Fruit fly (Drosophila melanogaster) whole organism, embryonic: Measurements from ENCODE around the gene Swip-1.

ENCODE experiments used
- Atf6 ChIP-seq: fragments of 200-800 bp; sonication (Bioruptor generic); IDR thresholded peaks from 2 replicates; pipeline ENCODE4 v1.3.6; 2022; ENCODE audit warnings: missing biosample characterization, missing genetic modification characterization
- Awh ChIP-seq: fragments of 200-800 bp; sonication (Bioruptor generic); IDR thresholded peaks from 2 replicates; pipeline ENCODE4, ENCODE4 v1.3.6; 2022; ENCODE audit warnings: missing biosample characterization, missing genetic modification characterization
- CG10209 ChIP-seq: fragments of 200-800 bp; sonication (Bioruptor generic); optimal IDR thresholded peaks from 3 replicates; lab custom pipeline; 2017; ENCODE audit warnings: missing biosample characterization, mild to moderate bottlenecking, missing genetic modification characterization, missing genetic modification reagents
- CG11456 ChIP-seq: fragments of 200-800 bp; sonication (Bioruptor generic); IDR thresholded peaks from 3 replicates; pipeline ENCODE4 v1.3.6; 2022; ENCODE audit warnings: missing biosample characterization, missing genetic modification characterization
- CG12155 ChIP-seq: fragments of 200-800 bp; sonication (Bioruptor generic); optimal IDR thresholded peaks from 3 replicates; lab custom pipeline; 2016; ENCODE audit warnings: missing biosample characterization, missing genetic modification characterization
- CG12391 ChIP-seq: fragments of 200-800 bp; sonication (Bioruptor generic); optimal IDR thresholded peaks from 3 replicates; lab custom pipeline; 2018; ENCODE audit warnings: missing biosample characterization, mild to moderate bottlenecking, missing genetic modification characterization, moderate library complexity
- CG13775 ChIP-seq: fragments of 200-800 bp; sonication (Bioruptor generic); optimal IDR thresholded peaks from 3 replicates; lab custom pipeline; 2017; ENCODE audit warnings: missing biosample characterization, mild to moderate bottlenecking, missing genetic modification characterization
- CG15011 ChIP-seq: fragments of 200-800 bp; sonication (Bioruptor generic); optimal IDR thresholded peaks from 3 replicates; lab custom pipeline; 2018; ENCODE audit warnings: missing biosample characterization, mild to moderate bottlenecking, missing genetic modification characterization
- CG15269 ChIP-seq: fragments of 200-800 bp; sonication (Bioruptor generic); optimal IDR thresholded peaks from 2 replicates; lab custom pipeline; 2018; ENCODE audit warnings: missing biosample characterization, mild to moderate bottlenecking, missing genetic modification characterization, moderate library complexity
- CG2678 ChIP-seq: fragments of 200-800 bp; sonication (Bioruptor generic); optimal IDR thresholded peaks from 3 replicates; lab custom pipeline; 2019; ENCODE audit warnings: missing biosample characterization, mild to moderate bottlenecking, missing genetic modification characterization, moderate library complexity
- CG2875 ChIP-seq: fragments of 200-800 bp; sonication (Bioruptor generic); optimal IDR thresholded peaks from 2 replicates; lab custom pipeline; 2017; ENCODE audit warnings: missing biosample characterization, mild to moderate bottlenecking, missing genetic modification characterization, missing genetic modification reagents
- CG31441 ChIP-seq: fragments of 200-800 bp; sonication (Bioruptor generic); IDR thresholded peaks from 2 replicates; pipeline ENCODE4 v1.3.6; 2022; ENCODE audit warnings: missing biosample characterization, missing genetic modification characterization
- CG32532 ChIP-seq: fragments of 200-800 bp; sonication (Bioruptor generic); IDR thresholded peaks from 2 replicates; pipeline ENCODE4 v1.3.6; 2022; ENCODE audit warnings: missing biosample characterization, missing genetic modification characterization
- CG3281 ChIP-seq: fragments of 200-800 bp; sonication (Bioruptor generic); optimal IDR thresholded peaks from 3 replicates; lab custom pipeline; 2017; ENCODE audit warnings: missing biosample characterization, mild to moderate bottlenecking, missing genetic modification characterization
- CG34422 ChIP-seq: fragments of 200-800 bp; sonication (Bioruptor generic); IDR thresholded peaks from 3 replicates; pipeline ENCODE4 v1.3.6; 2022; ENCODE audit warnings: missing biosample characterization, missing genetic modification characterization
- CG3838 ChIP-seq: fragments of 200-800 bp; sonication (Bioruptor generic); optimal IDR thresholded peaks from 3 replicates; lab custom pipeline; 2016; ENCODE audit warnings: missing biosample characterization, missing genetic modification characterization
- CG4328 ChIP-seq: fragments of 200-800 bp; sonication (Bioruptor generic); optimal IDR thresholded peaks from 3 replicates; lab custom pipeline; 2017; ENCODE audit warnings: missing biosample characterization, missing genetic modification reagents, missing genetic modification characterization
- CG4707 ChIP-seq: fragments of 200-800 bp; sonication (Bioruptor generic); optimal IDR thresholded peaks from 2 replicates; lab custom pipeline; 2018; ENCODE audit warnings: missing biosample characterization, mild to moderate bottlenecking, missing genetic modification characterization, moderate library complexity
- CG6683 ChIP-seq: fragments of 200-800 bp; sonication (Bioruptor generic); optimal IDR thresholded peaks from 2 replicates; lab custom pipeline; 2017; ENCODE audit warnings: missing biosample characterization, mild to moderate bottlenecking, missing genetic modification characterization, missing genetic modification reagents
- CG6765 ChIP-seq: fragments of 200-800 bp; sonication (Bioruptor generic); optimal IDR thresholded peaks from 3 replicates; lab custom pipeline; 2017; ENCODE audit warnings: missing biosample characterization, mild to moderate bottlenecking, missing genetic modification characterization
- CG6813 ChIP-seq: fragments of 200-800 bp; sonication (Bioruptor generic); optimal IDR thresholded peaks from 2 replicates; lab custom pipeline; 2017; ENCODE audit warnings: missing biosample characterization, missing genetic modification characterization, mild to moderate bottlenecking, moderate library complexity, missing genetic modification reagents
- CG7839 ChIP-seq: fragments of 200-800 bp; sonication (Bioruptor generic); optimal IDR thresholded peaks from 3 replicates; lab custom pipeline; 2018; ENCODE audit warnings: missing biosample characterization, mild to moderate bottlenecking, missing genetic modification characterization, moderate library complexity
- CG7987 ChIP-seq: fragments of 200-800 bp; sonication (Bioruptor generic); optimal IDR thresholded peaks from 2 replicates; lab custom pipeline; 2018; ENCODE audit warnings: missing biosample characterization, mild to moderate bottlenecking, missing genetic modification characterization, moderate library complexity
- CG8765 ChIP-seq: fragments of 200-800 bp; sonication (Bioruptor generic); IDR thresholded peaks from 2 replicates; pipeline ENCODE4 v1.3.6; 2022; ENCODE audit warnings: missing biosample characterization, missing genetic modification characterization
- Dfd ChIP-seq, 2 experiments: fragments of >200 bp; optimal IDR thresholded peaks; 2 replicates each; lab custom pipeline; 2017; ENCODE audit warnings: missing biosample characterization in 2 of 2, missing genetic modification characterization in 2 of 2
- Hey ChIP-seq: fragments of 200-800 bp; sonication (Bioruptor generic); optimal IDR thresholded peaks from 3 replicates; lab custom pipeline; 2018; ENCODE audit warnings: missing biosample characterization, mild to moderate bottlenecking, missing genetic modification characterization
- Hr78 ChIP-seq, 2 experiments: fragments of 200-800 bp in 1 of 2; fragments of >200 bp in 1 of 2; sonication (Bioruptor generic) in 1 of 2; optimal IDR thresholded peaks; 2 replicates each; lab custom pipeline; 2017 to 2019; ENCODE audit warnings: missing biosample characterization in 2 of 2, missing genetic modification characterization in 2 of 2, mild to moderate bottlenecking in 1 of 2, moderate library complexity in 1 of 2
- Meics ChIP-seq: fragments of 200-800 bp; sonication (Bioruptor generic); optimal IDR thresholded peaks from 2 replicates; lab custom pipeline; 2017; ENCODE audit warnings: missing biosample characterization, mild to moderate bottlenecking, missing genetic modification characterization
- Myb ChIP-seq: fragments of 200-800 bp; sonication (Bioruptor generic); optimal IDR thresholded peaks from 2 replicates; lab custom pipeline; 2016; ENCODE audit warnings: missing biosample characterization, missing genetic modification characterization
- NK7.1 ChIP-seq: fragments of 200-800 bp; sonication (Bioruptor generic); optimal IDR thresholded peaks from 3 replicates; lab custom pipeline; 2016; ENCODE audit warnings: missing biosample characterization, missing genetic modification characterization
- Scr ChIP-seq: fragments of 200-800 bp; sonication (Bioruptor generic); IDR thresholded peaks from 2 replicates; pipeline ENCODE4 v1.3.6; 2022; ENCODE audit warnings: missing biosample characterization, missing genetic modification characterization; ENCODE audit not compliant: partially characterized antibody
- Sox100B ChIP-seq: fragments of 200-800 bp; sonication (Bioruptor generic); optimal IDR thresholded peaks from 3 replicates; lab custom pipeline; 2018; ENCODE audit warnings: missing biosample characterization, mild to moderate bottlenecking, missing genetic modification characterization
- Sry-β ChIP-seq: fragments of 200-800 bp; sonication (Bioruptor generic); optimal IDR thresholded peaks from 2 replicates; lab custom pipeline; 2018; ENCODE audit warnings: missing biosample characterization, mild to moderate bottlenecking, missing genetic modification characterization, moderate library complexity
- Xbp1 ChIP-seq: fragments of 200-800 bp; sonication (Bioruptor generic); optimal IDR thresholded peaks from 3 replicates; lab custom pipeline; 2016; ENCODE audit warnings: missing biosample characterization, mild to moderate bottlenecking, missing genetic modification characterization
- Xrp1 ChIP-seq: fragments of 200-800 bp; sonication (Bioruptor generic); IDR thresholded peaks from 2 replicates; pipeline ENCODE4 v1.3.6; 2022; ENCODE audit warnings: missing biosample characterization, missing genetic modification characterization
- az2 ChIP-seq: fragments of 200-800 bp; sonication (Bioruptor generic); optimal IDR thresholded peaks from 3 replicates; lab custom pipeline; 2016; ENCODE audit warnings: missing biosample characterization, missing genetic modification characterization
- chn ChIP-seq: fragments of 200-800 bp; sonication (Bioruptor generic); optimal IDR thresholded peaks from 2 replicates; lab custom pipeline; 2016; ENCODE audit warnings: missing biosample characterization, missing genetic modification characterization
- corto ChIP-seq: fragments of 200-800 bp; sonication (Bioruptor generic); optimal IDR thresholded peaks from 2 replicates; lab custom pipeline; 2016; ENCODE audit warnings: missing biosample characterization, mild to moderate bottlenecking, missing genetic modification characterization, moderate library complexity
- ftz-f1 ChIP-seq: fragments of 200-800 bp; sonication (Bioruptor generic); optimal IDR thresholded peaks from 2 replicates; lab custom pipeline; 2016; ENCODE audit warnings: missing biosample characterization, missing genetic modification characterization
- fu2 ChIP-seq: fragments of 200-800 bp; sonication (Bioruptor generic); optimal IDR thresholded peaks from 2 replicates; lab custom pipeline; 2016; ENCODE audit warnings: missing biosample characterization, missing genetic modification characterization
- gem ChIP-seq: fragments of 200-800 bp; sonication (Bioruptor generic); optimal IDR thresholded peaks from 2 replicates; lab custom pipeline; 2019; ENCODE audit warnings: missing biosample characterization, mild to moderate bottlenecking, missing genetic modification characterization, moderate library complexity
- ham ChIP-seq: fragments of 200-800 bp; sonication (Bioruptor generic); IDR thresholded peaks from 2 replicates; pipeline ENCODE4 v1.3.6; 2022; ENCODE audit warnings: missing biosample characterization, missing genetic modification characterization
- jigr1 ChIP-seq: fragments of 200-800 bp; sonication (Bioruptor generic); IDR thresholded peaks from 3 replicates; pipeline ENCODE4 v1.3.6; 2022; ENCODE audit warnings: missing biosample characterization, missing genetic modification characterization
- lmd ChIP-seq: fragments of 200-800 bp; sonication (Bioruptor generic); IDR thresholded peaks from 2 replicates; pipeline ENCODE4 v1.3.6; 2022; ENCODE audit warnings: missing biosample characterization, missing genetic modification characterization
- mirr ChIP-seq: fragments of 200-800 bp; sonication (Bioruptor generic); optimal IDR thresholded peaks from 3 replicates; lab custom pipeline; 2018; ENCODE audit warnings: missing biosample characterization, mild to moderate bottlenecking, missing genetic modification characterization
- pho ChIP-seq: fragments of 200-800 bp; sonication (Bioruptor generic); optimal IDR thresholded peaks from 2 replicates; lab custom pipeline; 2016; ENCODE audit warnings: missing biosample characterization, missing genetic modification characterization
- pum ChIP-seq: fragments of 200-800 bp; sonication (Bioruptor generic); optimal IDR thresholded peaks from 2 replicates; lab custom pipeline; 2016; ENCODE audit warnings: missing biosample characterization, missing genetic modification characterization
- sens ChIP-seq: fragments of 200-800 bp; sonication (Bioruptor generic); peaks from one replicate; lab custom pipeline; 2016; ENCODE audit warnings: missing biosample characterization, missing genetic modification characterization
- sima ChIP-seq: fragments of 200-800 bp; sonication (Bioruptor generic); optimal IDR thresholded peaks from 2 replicates; lab custom pipeline; 2016; ENCODE audit warnings: missing biosample characterization, missing genetic modification characterization
- tin ChIP-seq: fragments of 200-800 bp; sonication (Bioruptor generic); optimal IDR thresholded peaks from 3 replicates; lab custom pipeline; 2016; ENCODE audit warnings: missing biosample characterization, missing genetic modification characterization
- zen ChIP-seq: fragments of 200-800 bp; sonication (Bioruptor generic); optimal IDR thresholded peaks from 3 replicates; lab custom pipeline; 2018; ENCODE audit warnings: missing biosample characterization, mild to moderate bottlenecking, missing genetic modification characterization, moderate library complexity

The Swip-1 gene

dm6 chr2L:19002959-19003371 lies 15.9 kb upstream of the Swip-1 start, which contains the start of gene CG31793 (continued):
- TF ChIP-seq Hey (no peak), Xbp1 (GFP tag; lab: Kevin White, UChicago) (no peak), CG32532 (GFP tag; lab: Robert Waterston, UW) (peak; percentile 71; the same call in 1 of the 2 replicates), Awh (GFP tag; lab: Robert Waterston, UW) (no peak), CG13775 (peak; percentile 46), pum (GFP tag; lab: Kevin White, UChicago) (no peak), CG6813 (GFP tag; lab: Kevin White, UChicago) (peak; percentile 37), CG12391 (tag; lab: Kevin White, UChicago) (peak; percentile 59), Myb (no peak), sens (peak; percentile 66), Dfd (GFP tag; optimal IDR thresholded peaks at IDR 0.05; lab: Kevin White, UChicago) (no peak), CG2678 (tag; lab: Kevin White, UChicago) (peak; percentile 79), fu2 (GFP tag; lab: Kevin White, UChicago) (no peak), CG4707 (no peak), Sox100B (GFP tag; lab: Kevin White, UChicago) (peak; percentile 41), tin (GFP tag; lab: Kevin White, UChicago) (peak; percentile 2), mirr (GFP tag; lab: Kevin White, UChicago) (peak; percentile 74), CG2875 (GFP tag; lab: Kevin White, UChicago) (no peak), ham (GFP tag; lab: Robert Waterston, UW) (no peak), Atf6 (GFP tag; lab: Robert Waterston, UW) (peak; percentile 64), CG8765 (GFP tag; lab: Robert Waterston, UW) (no peak), CG6683 (GFP tag; lab: Kevin White, UChicago) (peak; percentile 52), corto (GFP tag; lab: Kevin White, UChicago) (no peak), CG7839 (tag; lab: Kevin White, UChicago) (peak; percentile 65), CG10209 (peak; percentile 53), CG7987 (GFP tag; lab: Kevin White, UChicago) (no peak), chn (GFP tag; lab: Kevin White, UChicago) (no peak), ftz-f1 (GFP tag; lab: Kevin White, UChicago) (peak; percentile 83), lmd (GFP tag; lab: Robert Waterston, UW) (no peak), pho (no peak), NK7.1 (GFP tag; lab: Kevin White, UChicago) (no peak), jigr1 (no peak), Sry-β (no peak), zen (tag; lab: Kevin White, UChicago) (peak; percentile 4), CG15011 (peak; percentile 5), CG11456 (peak; percentile 53; the same call in 1 of the 3 replicates), CG6765 (GFP tag; lab: Kevin White, UChicago) (peak; percentile 13), CG4328 (GFP tag; lab: Kevin White, UChicago) (no peak), Meics (GFP tag; lab: Kevin White, UChicago) (peak; percentile 78), CG3838 (GFP tag; lab: Kevin White, UChicago) (no peak), CG34422 (GFP tag; lab: Robert Waterston, UW) (peak; percentile 42; the same call in 1 of the 3 replicates), CG12155 (GFP tag; lab: Kevin White, UChicago) (peak; percentile 32), gem (tag; lab: Kevin White, UChicago) (peak; percentile 72), Xrp1 (GFP tag; lab: Robert Waterston, UW) (peak; percentile 44; the same call in 1 of the 2 replicates), Hr78 (GFP tag; optimal IDR thresholded peaks at IDR 0.05; lab: Kevin White, UChicago) (no peak), az2 (GFP tag; lab: Kevin White, UChicago) (peak; percentile 29), sima (GFP tag; lab: Kevin White, UChicago) (no peak), CG15269 (peak; percentile 76), Scr (GFP tag; lab: Robert Waterston, UW) (no peak), CG3281 (GFP tag; lab: Kevin White, UChicago) (peak; percentile 76), CG31441 (GFP tag; lab: Robert Waterston, UW) (peak; percentile 68)
